Fruit fly (Drosophila melanogaster): ENCODE data around the gene CG5004.

The CG5004 gene

DNA sequence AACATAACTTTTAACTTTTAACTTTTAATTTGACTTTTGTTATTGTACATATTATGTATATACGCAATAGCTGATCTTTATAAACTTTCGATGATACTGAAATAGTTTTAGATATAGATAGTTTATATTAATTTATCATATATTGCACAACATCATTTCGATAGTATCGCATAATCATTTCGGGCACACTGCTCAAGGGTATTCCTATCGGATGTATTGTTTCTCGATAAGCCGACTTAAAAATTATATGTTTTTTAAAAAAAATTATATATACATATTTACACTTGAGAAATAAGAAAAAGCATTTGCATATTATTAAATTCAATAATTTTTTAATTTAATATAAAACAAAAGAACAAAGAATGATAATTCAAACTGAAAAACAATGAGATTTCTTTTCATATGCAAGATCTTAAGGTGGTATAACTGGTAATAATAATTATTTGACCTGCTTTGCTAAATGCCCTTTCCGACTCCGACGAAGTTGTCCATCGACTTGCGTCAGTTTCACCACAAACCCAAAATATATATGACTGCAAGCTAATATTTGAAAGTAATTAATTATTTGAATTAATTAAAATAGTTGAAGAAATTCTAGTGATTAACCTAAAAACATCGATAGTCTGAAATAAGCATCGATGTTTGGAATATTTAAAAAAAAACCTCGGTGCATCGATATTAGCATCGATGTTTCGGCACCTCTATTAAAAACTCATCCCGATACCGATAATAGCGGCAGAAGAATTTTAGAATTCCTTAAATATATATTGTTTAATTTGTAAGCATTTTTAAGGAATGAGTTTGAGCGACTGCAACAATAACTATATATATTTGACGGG lies 29.0 kb upstream of the CG5004 start, which contains the start of gene CG4949:
TSS of gene CG4949 (plus strand) at position 698 of the 839 bp plus-strand sequence.
- TF ChIP-seq toy (GFP tag; IDR thresholded peaks at IDR 0.05) (no peak), Dp (GFP tag; optimal IDR thresholded peaks at IDR 0.05) (peak; percentile 29), Med (GFP tag) (peak; percentile 51), twi (tag; optimal IDR thresholded peaks at IDR 0.05) (no peak), CG17361 (GFP tag; IDR thresholded peaks at IDR 0.05) (peak; percentile 69; the same call in 2 of the 3 replicates), CG10543 (GFP tag; optimal IDR thresholded peaks at IDR 0.05) (peak; percentile 14), CG15514 (GFP tag; optimal IDR thresholded peaks at IDR 0.05) (peak; percentile 25), CG15601 (tag; optimal IDR thresholded peaks at IDR 0.05) (no peak), CG8388 (GFP tag; optimal IDR thresholded peaks at IDR 0.05) (peak; percentile 11), CG14710 (tag; optimal IDR thresholded peaks at IDR 0.05) (peak; percentile 69), fd64A (GFP tag; optimal IDR thresholded peaks at IDR 0.05) (no peak), Dref (GFP tag; IDR thresholded peaks at IDR 0.05) (peak; percentile 91), Drgx (GFP tag; IDR thresholded peaks at IDR 0.05) (no peak), Bgb (GFP tag; IDR thresholded peaks at IDR 0.05; ENCODE audit: partially characterized antibody) (peak; percentile 91), gem (tag; optimal IDR thresholded peaks at IDR 0.05) (peak; percentile 51), CG12104 (GFP tag; optimal IDR thresholded peaks at IDR 0.05) (peak; percentile 5), pan (optimal IDR thresholded peaks at IDR 0.05) (no peak), pan (GFP tag; optimal IDR thresholded peaks at IDR 0.05 in 1 of 2, IDR thresholded peaks at IDR 0.05 in 1 of 2) (peak in 1 of 2 experiments; percentile 18), stc (GFP tag; IDR thresholded peaks at IDR 0.05) (peak; percentile 32; the same call in 1 of the 2 replicates), CG6689 (GFP tag; IDR thresholded peaks at IDR 0.05) (peak; percentile 28), trh (GFP tag; optimal IDR thresholded peaks at IDR 0.05) (no peak), CG14014 (GFP tag; IDR thresholded peaks at IDR 0.05) (peak; percentile 5; the same call in 1 of the 2 replicates), Doc3 (GFP tag; IDR thresholded peaks at IDR 0.05; ENCODE audit: partially characterized antibody) (peak; percentile 77), Scr (GFP tag; IDR thresholded peaks at IDR 0.05; ENCODE audit: partially characterized antibody) (peak; percentile 82), sqz (GFP tag; optimal IDR thresholded peaks at IDR 0.05) (peak; percentile 55), tna (GFP tag; IDR thresholded peaks at IDR 0.05; ENCODE audit: partially characterized antibody) (peak; percentile 90), CG11093 (GFP tag; IDR thresholded peaks at IDR 0.05) (no peak), row (GFP tag; IDR thresholded peaks at IDR 0.05) (peak; percentile 68), CG7372 (GFP tag; IDR thresholded peaks at IDR 0.05) (no peak), amos (GFP tag; IDR thresholded peaks at IDR 0.05; ENCODE audit: partially characterized antibody) (peak; percentile 88), kah (GFP tag; optimal IDR thresholded peaks at IDR 0.05) (no peak), zen2 (GFP tag; IDR thresholded peaks at IDR 0.05; ENCODE audit: partially characterized antibody) (peak; percentile 87), CG12659 (GFP tag; optimal IDR thresholded peaks at IDR 0.05) (no peak), trem (tag; optimal IDR thresholded peaks at IDR 0.05) (peak; percentile 51), otp (GFP tag; IDR thresholded peaks at IDR 0.05) (no peak), MBD-R2 (GFP tag; IDR thresholded peaks at IDR 0.05) (peak; percentile 32; the same call in 1 of the 2 replicates), CG7745 (tag; optimal IDR thresholded peaks at IDR 0.05) (no peak), CG3995 (GFP tag; optimal IDR thresholded peaks at IDR 0.05) (peak; percentile 76), CG10462 (GFP tag; optimal IDR thresholded peaks at IDR 0.05) (no peak), crol (GFP tag; IDR thresholded peaks at IDR 0.05) (no peak), sens (GFP tag) (peak; percentile 60), CG13424 (tag; optimal IDR thresholded peaks at IDR 0.05) (peak; percentile 14), slbo (GFP tag; IDR thresholded peaks at IDR 0.05) (no peak), exex (tag; optimal IDR thresholded peaks at IDR 0.05) (no peak), tll (GFP tag; optimal IDR thresholded peaks at IDR 0.05) (no peak), zf30C (GFP tag; optimal IDR thresholded peaks at IDR 0.05) (no peak), nerfin-2 (GFP tag; IDR thresholded peaks at IDR 0.05; ENCODE audit: partially characterized antibody) (peak; percentile 90), MESR4 (GFP tag; optimal IDR thresholded peaks at IDR 0.05) (peak; percentile 23)

Measured in whole organism, embryonic.